Fruit fly (Drosophila melanogaster): ENCODE results near the gene CG3552.

The CG3552 gene

dm6 chr3L:9460775-9461491, 4.8 kb downstream of the CG3552 start, which contains the start of the genes CG3434 and CG44838 (continued):
- TF ChIP-seq Fer2 (tag; optimal IDR thresholded peaks at IDR 0.05) (peak; percentile 69), Dll (GFP tag; IDR thresholded peaks at IDR 0.05; ENCODE audit: partially characterized antibody) (peak; percentile 21; the same call in 1 of the 4 replicates), otp (GFP tag; IDR thresholded peaks at IDR 0.05) (peak; percentile 72; the same call in 2 of the 3 replicates), CG11504 (tag; optimal IDR thresholded peaks at IDR 0.05) (peak; percentile 79), CG7928 (GFP tag; optimal IDR thresholded peaks at IDR 0.05) (peak; percentile 58), Sry-β (GFP tag; optimal IDR thresholded peaks at IDR 0.05) (peak; percentile 97), CG32772 (GFP tag; IDR thresholded peaks at IDR 0.05) (peak; percentile 65), bigmax (GFP tag; optimal IDR thresholded peaks at IDR 0.05) (peak; percentile 50), ken (GFP tag; IDR thresholded peaks at IDR 0.05) (peak; percentile 70; the same call in 1 of the 3 replicates), CG10959 (GFP tag; IDR thresholded peaks at IDR 0.05) (no peak), CG42726 (GFP tag; IDR thresholded peaks at IDR 0.05; ENCODE audit: partially characterized antibody) (no peak), tgo (GFP tag; IDR thresholded peaks at IDR 0.05) (peak; percentile 64), gsb-n (tag; optimal IDR thresholded peaks at IDR 0.05) (peak; percentile 36), CG14014 (GFP tag; IDR thresholded peaks at IDR 0.05) (peak; percentile 70), fru (optimal IDR thresholded peaks at IDR 0.05) (no peak), CG7786 (GFP tag; optimal IDR thresholded peaks at IDR 0.05) (peak; percentile 57), CG3407 (GFP tag; optimal IDR thresholded peaks at IDR 0.05) (peak; percentile 63), Rx (GFP tag; IDR thresholded peaks at IDR 0.05) (peak; percentile 53; the same call in 1 of the 2 replicates), crol (GFP tag; IDR thresholded peaks at IDR 0.05) (no peak), lov (optimal IDR thresholded peaks at IDR 0.05) (no peak), lov (GFP tag; IDR thresholded peaks at IDR 0.05) (0 out of 3 replicates have a peak, but pooled peaks have one; percentile 35), CG11560 (tag; IDR thresholded peaks at IDR 0.05) (no peak; the same call in 2 of the 3 replicates), CG11696 (GFP tag; IDR thresholded peaks at IDR 0.05) (peak; percentile 38), tin (GFP tag; optimal IDR thresholded peaks at IDR 0.05) (peak; percentile 84), Six4 (GFP tag; optimal IDR thresholded peaks at IDR 0.05) (peak; percentile 80), sob (GFP tag; IDR thresholded peaks at IDR 0.05) (peak; percentile 80), CG13894 (tag; optimal IDR thresholded peaks at IDR 0.05) (peak; percentile 85), CG6854 (GFP tag; optimal IDR thresholded peaks at IDR 0.05) (peak; percentile 70), Nf-YC (tag; optimal IDR thresholded peaks at IDR 0.05) (peak; percentile 85), lab (GFP tag; optimal IDR thresholded peaks at IDR 0.05) (peak; percentile 85), hbn (GFP tag; IDR thresholded peaks at IDR 0.05; ENCODE audit: partially characterized antibody) (no peak), ind (GFP tag; optimal IDR thresholded peaks at IDR 0.05) (peak; percentile 81), fd102C (GFP tag; optimal IDR thresholded peaks at IDR 0.05) (peak; percentile 31), Rfx (GFP tag; IDR thresholded peaks at IDR 0.05) (peak; percentile 85), pho (GFP tag; optimal IDR thresholded peaks at IDR 0.05) (peak; percentile 82), fd64A (GFP tag; optimal IDR thresholded peaks at IDR 0.05) (peak; percentile 15), Dad (GFP tag; optimal IDR thresholded peaks at IDR 0.05) (peak; percentile 71), wdn (GFP tag; IDR thresholded peaks at IDR 0.05) (peak; percentile 40; the same call in 1 of the 2 replicates), hb (GFP tag; IDR thresholded peaks at IDR 0.05; ENCODE audit: partially characterized antibody) (no peak), emc (GFP tag; optimal IDR thresholded peaks at IDR 0.05) (no peak), Chrac-16 (GFP tag; optimal IDR thresholded peaks at IDR 0.05) (peak; percentile 84), CG13424 (tag; optimal IDR thresholded peaks at IDR 0.05) (peak; percentile 87), Sox102F (GFP tag; optimal IDR thresholded peaks at IDR 0.05) (peak; percentile 79), phol (tag; optimal IDR thresholded peaks at IDR 0.05) (peak; percentile 96), chif (GFP tag; optimal IDR thresholded peaks at IDR 0.05) (peak; percentile 58 to 78), CG4730 (GFP tag; IDR thresholded peaks at IDR 0.05) (peak; percentile 48; the same call in 1 of the 2 replicates), CG6683 (GFP tag; optimal IDR thresholded peaks at IDR 0.05) (peak; percentile 62), bsh (GFP tag; optimal IDR thresholded peaks at IDR 0.05) (peak; percentile 9 to 81), sqz (GFP tag; optimal IDR thresholded peaks at IDR 0.05) (peak; percentile 65)

Data from whole organism, embryonic.